Fruit fly (Drosophila melanogaster): ENCODE results near the gene msd5.
A peak's percentile ranks its signal among the peaks of the same experiment; 100 is the strongest.

The msd5 gene

DNA sequence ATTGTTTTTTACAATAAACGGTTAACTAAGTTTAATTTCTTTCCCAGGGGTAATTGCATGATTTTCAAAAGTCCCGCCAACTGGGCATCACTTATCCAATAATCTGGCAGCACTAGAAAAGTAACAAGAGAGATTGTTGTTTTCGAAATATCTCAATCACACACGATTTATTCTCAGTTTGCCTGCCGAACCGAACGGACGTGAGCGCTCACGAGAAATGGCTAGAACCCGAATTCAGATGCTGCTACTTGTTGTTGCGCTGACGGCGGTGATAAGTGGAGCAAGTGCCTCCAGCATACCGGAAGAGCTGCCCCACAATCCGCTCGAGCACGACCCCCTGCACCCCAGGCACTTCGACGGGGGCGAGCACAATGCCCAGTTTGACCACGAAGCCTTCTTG lies 34.4 kb downstream of the msd5 start, which contains the start of gene scf (continued):
- TF ChIP-seq CG16813 (GFP tag; IDR thresholded peaks at IDR 0.05; ENCODE audit: partially characterized antibody) = peak; percentile 33; the same call in 1 of the 3 replicates
- no peak for TF ChIP-seq CG15479 (GFP tag; optimal IDR thresholded peaks at IDR 0.05)
- TF ChIP-seq Six4 (GFP tag; optimal IDR thresholded peaks at IDR 0.05) = peak; percentile 4
- peak; percentile 36 for TF ChIP-seq stwl (tag; optimal IDR thresholded peaks at IDR 0.05)
- TF ChIP-seq CG9215 (GFP tag; IDR thresholded peaks at IDR 0.05) = no peak
- TF ChIP-seq BtbVII (GFP tag; optimal IDR thresholded peaks at IDR 0.05) = no peak
- 0 out of 3 replicates have a peak, but pooled peaks have one; percentile 33 for TF ChIP-seq H15 (GFP tag; IDR thresholded peaks at IDR 0.05)
- TF ChIP-seq CG7357 (GFP tag; IDR thresholded peaks at IDR 0.05) = peak; percentile 53; the same call in 2 of the 3 replicates
- TF ChIP-seq Atf6 (GFP tag; IDR thresholded peaks at IDR 0.05) = 0 out of 2 replicates have a peak, but pooled peaks have one; percentile 24
- TF ChIP-seq Asciz (GFP tag; optimal IDR thresholded peaks at IDR 0.05) = no peak
- TF ChIP-seq CG2129 (GFP tag; IDR thresholded peaks at IDR 0.05; ENCODE audit: partially characterized antibody) = no peak
- 0 out of 2 replicates have a peak, but pooled peaks have one; percentile 1 for TF ChIP-seq Dref (GFP tag; IDR thresholded peaks at IDR 0.05)
- peak; percentile 37; the same call in 1 of the 2 replicates for TF ChIP-seq ranshi (GFP tag; IDR thresholded peaks at IDR 0.05)
- TF ChIP-seq Hr78 (GFP tag; optimal IDR thresholded peaks at IDR 0.05) = no peak
- peak; percentile 40 for TF ChIP-seq slbo (GFP tag; IDR thresholded peaks at IDR 0.05)
- TF ChIP-seq CG2712 (tag; optimal IDR thresholded peaks at IDR 0.05) = peak; percentile 11
- peak; percentile 53; the same call in 1 of the 2 replicates for TF ChIP-seq CG4360 (GFP tag; IDR thresholded peaks at IDR 0.05)
- no peak for TF ChIP-seq wek (GFP tag; optimal IDR thresholded peaks at IDR 0.05)
- peak; percentile 26 for TF ChIP-seq HmgZ (tag; optimal IDR thresholded peaks at IDR 0.05)
- peak; percentile 33 for TF ChIP-seq CTCF (GFP tag; optimal IDR thresholded peaks at IDR 0.05)
- peak; percentile 2 for TF ChIP-seq CG12659 (GFP tag; optimal IDR thresholded peaks at IDR 0.05)
- no peak for TF ChIP-seq chn (GFP tag; optimal IDR thresholded peaks at IDR 0.05)
- peak; percentile 4 for TF ChIP-seq phol (tag; optimal IDR thresholded peaks at IDR 0.05)
- TF ChIP-seq vvl (GFP tag; IDR thresholded peaks at IDR 0.05) = peak; percentile 39
- TF ChIP-seq Nf-YC (tag; optimal IDR thresholded peaks at IDR 0.05) = peak; percentile 19
- peak in 1 of 2 experiments; percentile 34 for TF ChIP-seq Trl (optimal IDR thresholded peaks at IDR 0.05)
- TF ChIP-seq Trl (GFP tag; optimal IDR thresholded peaks at IDR 0.05) = peak; percentile 9
- no peak for TF ChIP-seq crc (GFP tag; optimal IDR thresholded peaks at IDR 0.05)
- TF ChIP-seq Mes4 (GFP tag; optimal IDR thresholded peaks at IDR 0.05) = no peak
- peak; percentile 59 for TF ChIP-seq pzg (GFP tag; optimal IDR thresholded peaks at IDR 0.05)
- no peak for TF ChIP-seq CG4707 (GFP tag; optimal IDR thresholded peaks at IDR 0.05)
- TF ChIP-seq CG2875 (GFP tag; optimal IDR thresholded peaks at IDR 0.05) = no peak
- no peak for TF ChIP-seq CG10366 (GFP tag; IDR thresholded peaks at IDR 0.05)
- TF ChIP-seq Deaf1 (tag; optimal IDR thresholded peaks at IDR 0.05) = peak; percentile 78
- TF ChIP-seq YL-1 (GFP tag; optimal IDR thresholded peaks at IDR 0.05) = peak; percentile 39
- TF ChIP-seq CG3838 (GFP tag; optimal IDR thresholded peaks at IDR 0.05) = no peak
- TF ChIP-seq Doc3 (GFP tag; IDR thresholded peaks at IDR 0.05; ENCODE audit: partially characterized antibody) = peak; percentile 28; the same call in 1 of the 3 replicates
- TF ChIP-seq kay (GFP tag; optimal IDR thresholded peaks at IDR 0.05) = no peak
- TF ChIP-seq CG14014 (GFP tag; IDR thresholded peaks at IDR 0.05) = 0 out of 2 replicates have a peak, but pooled peaks have one; percentile 34
- TF ChIP-seq CG2889 (GFP tag; IDR thresholded peaks at IDR 0.05) = no peak
- no peak for TF ChIP-seq CG10274 (GFP tag; optimal IDR thresholded peaks at IDR 0.05)
- TF ChIP-seq CG13624 (GFP tag; optimal IDR thresholded peaks at IDR 0.05) = peak; percentile 11
- no peak for TF ChIP-seq tna (GFP tag; IDR thresholded peaks at IDR 0.05; ENCODE audit: partially characterized antibody)
- peak; percentile 15; the same call in 1 of the 2 replicates for TF ChIP-seq sna (GFP tag; IDR thresholded peaks at IDR 0.05; ENCODE audit: partially characterized antibody)
- TF ChIP-seq insv (GFP tag; optimal IDR thresholded peaks at IDR 0.05) = peak in 1 of 2 experiments; percentile 20
- 0 out of 2 replicates have a peak, but pooled peaks have one; percentile 15 for TF ChIP-seq CG11247 (GFP tag; IDR thresholded peaks at IDR 0.05)
- peak; percentile 52; the same call in 2 of the 3 replicates for TF ChIP-seq Opbp (GFP tag; IDR thresholded peaks at IDR 0.05; ENCODE audit: partially characterized antibody)
- TF ChIP-seq Sry-δ (GFP tag; optimal IDR thresholded peaks at IDR 0.05) = peak; percentile 44
- peak; percentile 13 for TF ChIP-seq CG3281 (GFP tag; optimal IDR thresholded peaks at IDR 0.05)
- TF ChIP-seq CG4282 (GFP tag; optimal IDR thresholded peaks at IDR 0.05) = peak; percentile 28

Measured in whole organism, embryonic.